Fruit fly (Drosophila melanogaster) whole organism, adult: ENCODE measurements around the gene dysc.

ENCODE experiments used
- CG11617 ChIP-seq: fragments of 200-800 bp; sonication (Bioruptor generic); optimal IDR thresholded peaks from 2 replicates; lab custom pipeline; 2017; ENCODE audit warnings: mild to moderate bottlenecking, missing biosample characterization, missing genetic modification reagents, missing genetic modification characterization
- CG12768 ChIP-seq: fragments of 200-800 bp; sonication (Bioruptor generic); optimal IDR thresholded peaks from 2 replicates; lab custom pipeline; 2017; ENCODE audit warnings: missing biosample characterization, missing genetic modification characterization, mild to moderate bottlenecking, moderate library complexity, missing genetic modification reagents
- CG14711 ChIP-seq: fragments of 200-800 bp; sonication (Bioruptor generic); optimal IDR thresholded peaks from 2 replicates; lab custom pipeline; 2018; ENCODE audit warnings: missing biosample characterization, mild to moderate bottlenecking, missing genetic modification characterization, moderate library complexity
- CG1620 ChIP-seq: fragments of 200-800 bp; sonication (Bioruptor generic); optimal IDR thresholded peaks from 2 replicates; lab custom pipeline; 2016; ENCODE audit warnings: missing biosample characterization, missing genetic modification characterization
- CG33017 ChIP-seq: fragments of 200-800 bp; sonication (Bioruptor generic); optimal IDR thresholded peaks from 2 replicates; lab custom pipeline; 2018; ENCODE audit warnings: missing biosample characterization, mild to moderate bottlenecking, missing genetic modification characterization, moderate library complexity
- CG5204 ChIP-seq: fragments of 200-800 bp; sonication (Bioruptor generic); optimal IDR thresholded peaks from 2 replicates; lab custom pipeline; 2016; ENCODE audit warnings: missing biosample characterization, missing genetic modification characterization
- CG7045 ChIP-seq: fragments of 200-800 bp; sonication (Bioruptor generic); optimal IDR thresholded peaks from 2 replicates; lab custom pipeline; 2017; ENCODE audit warnings: missing biosample characterization, mild to moderate bottlenecking, missing genetic modification characterization
- CG7101 ChIP-seq: fragments of 200-800 bp; sonication (Bioruptor generic); optimal IDR thresholded peaks from 2 replicates; lab custom pipeline; 2018; ENCODE audit warnings: missing biosample characterization, mild to moderate bottlenecking, missing genetic modification characterization, moderate library complexity
- Clk ChIP-seq: fragments of 200-800 bp; sonication (Bioruptor generic); optimal IDR thresholded peaks from 2 replicates; lab custom pipeline; 2017; ENCODE audit warnings: missing biosample characterization, missing genetic modification characterization
- Crg-1 ChIP-seq: fragments of 200-800 bp; sonication (Bioruptor generic); optimal IDR thresholded peaks from 2 replicates; lab custom pipeline; 2016; ENCODE audit warnings: missing biosample characterization, missing genetic modification characterization
- Hr96 ChIP-seq: fragments of 200-800 bp; sonication (Bioruptor generic); optimal IDR thresholded peaks from 2 replicates; lab custom pipeline; 2016; ENCODE audit warnings: missing biosample characterization, missing genetic modification characterization
- Mnt ChIP-seq: fragments of 200-800 bp; sonication (Bioruptor generic); optimal IDR thresholded peaks from 2 replicates; lab custom pipeline; 2016; ENCODE audit warnings: missing biosample characterization, mild to moderate bottlenecking, missing genetic modification characterization
- bab1 ChIP-seq: fragments of 200-800 bp; sonication (Bioruptor generic); optimal IDR thresholded peaks from 3 replicates; lab custom pipeline; 2019; ENCODE audit warnings: missing biosample characterization, mild to moderate bottlenecking, missing genetic modification characterization, moderate library complexity
- cic ChIP-seq: fragments of 200-800 bp; sonication (Bioruptor generic); optimal IDR thresholded peaks from 2 replicates; lab custom pipeline; 2017; ENCODE audit warnings: missing biosample characterization, mild to moderate bottlenecking, missing genetic modification characterization, moderate library complexity
- cnc ChIP-seq, 2 experiments: fragments of >200 bp; optimal IDR thresholded peaks; 2 replicates each; lab custom pipeline; 2017
- kay ChIP-seq: fragments of 200-800 bp; sonication (Bioruptor generic); peaks from one replicate; lab custom pipeline; 2016; ENCODE audit warnings: missing biosample characterization, missing genetic modification characterization, borderline replicate concordance
- ovo ChIP-seq: fragments of 200-800 bp; sonication (Bioruptor generic); optimal IDR thresholded peaks from 2 replicates; lab custom pipeline; 2016; ENCODE audit warnings: missing biosample characterization, missing genetic modification characterization
- pad ChIP-seq: fragments of 200-800 bp; sonication (Bioruptor generic); optimal IDR thresholded peaks from 3 replicates; lab custom pipeline; 2017; ENCODE audit warnings: missing biosample characterization, missing genetic modification characterization, mild to moderate bottlenecking, moderate library complexity, missing genetic modification reagents
- tj ChIP-seq: fragments of 200-800 bp; sonication (Bioruptor generic); optimal IDR thresholded peaks from 3 replicates; lab custom pipeline; 2017; ENCODE audit warnings: missing biosample characterization, mild to moderate bottlenecking, missing genetic modification characterization, moderate library complexity
- toe ChIP-seq: fragments of 200-800 bp; sonication (Bioruptor generic); optimal IDR thresholded peaks from 2 replicates; lab custom pipeline; 2016; ENCODE audit warnings: missing biosample characterization, missing genetic modification characterization

The dysc gene

DNA sequence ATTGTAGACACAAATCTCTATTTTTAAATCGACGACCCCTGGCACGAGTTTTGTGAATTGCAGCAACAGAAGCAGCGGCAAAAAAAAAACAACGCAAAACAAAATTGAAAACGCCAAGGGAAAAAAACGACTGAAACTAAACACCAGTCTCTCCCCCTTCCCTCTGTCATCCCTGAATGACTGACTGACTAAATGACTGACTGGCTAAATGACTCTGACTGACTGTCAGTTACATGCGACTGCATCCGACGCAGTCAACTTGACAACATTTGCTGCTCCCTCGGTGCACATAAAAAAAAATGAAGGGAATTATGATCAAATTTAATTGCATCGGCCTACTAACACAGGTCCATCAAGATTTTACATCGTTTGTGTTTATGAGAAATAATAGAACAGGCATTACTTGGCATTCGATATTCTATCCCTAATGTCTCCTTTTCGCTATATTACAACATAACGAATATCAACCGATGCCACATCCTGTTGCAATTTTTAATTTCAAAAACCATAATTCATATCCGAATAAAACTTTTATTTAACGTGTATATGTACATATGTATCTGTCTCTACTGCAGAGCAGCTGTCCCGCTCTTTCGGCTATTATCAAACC lies 14.7 kb upstream of the dysc start:
- TF ChIP-seq CG12768 (GFP tag; lab: Kevin White, UChicago): peak; percentile 8
- peak; percentile 24 for TF ChIP-seq CG33017 (tag; lab: Kevin White, UChicago)
- TF ChIP-seq CG11617 (GFP tag; lab: Kevin White, UChicago): peak; percentile 3
- no peak for TF ChIP-seq Clk (GFP tag; lab: Kevin White, UChicago)
- no peak for TF ChIP-seq toe
- TF ChIP-seq CG7101 (tag; lab: Kevin White, UChicago): peak; percentile 28
- no peak for TF ChIP-seq ovo (GFP tag; lab: Kevin White, UChicago)
- TF ChIP-seq CG5204 (GFP tag; lab: Kevin White, UChicago): peak; percentile 4
- peak; percentile 32 for TF ChIP-seq CG14711
- no peak for TF ChIP-seq pad (GFP tag; lab: Kevin White, UChicago)
- peak; percentile 38 for TF ChIP-seq CG7045 (GFP tag; lab: Kevin White, UChicago)
- TF ChIP-seq cnc (optimal IDR thresholded peaks at IDR 0.05; lab: Kevin White, UChicago): no peak
- no peak for TF ChIP-seq bab1 (GFP tag; lab: Kevin White, UChicago)

DNA sequence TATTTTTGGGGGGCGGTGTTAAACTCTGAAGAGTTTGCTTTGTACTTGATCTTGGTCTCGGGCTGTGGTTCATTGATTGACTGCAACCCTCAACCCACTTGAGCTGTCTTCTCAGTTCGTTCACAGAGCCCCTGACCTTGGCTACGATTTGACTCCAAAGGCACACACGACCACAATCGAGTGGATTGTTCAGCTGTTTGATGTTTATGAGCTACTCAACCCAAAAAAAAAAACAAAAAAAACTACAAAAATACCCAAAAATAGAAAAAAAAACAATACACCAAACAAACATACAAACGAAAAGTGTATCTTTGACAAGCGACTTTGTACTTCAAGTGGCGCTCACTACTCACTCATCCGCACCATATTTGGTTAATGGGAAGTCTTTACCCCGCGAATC lies 11.5 kb upstream of the dysc start:
- TF ChIP-seq CG7045 (GFP tag; lab: Kevin White, UChicago): no peak
- no peak for TF ChIP-seq CG7101 (tag; lab: Kevin White, UChicago)
- no peak for TF ChIP-seq cic (GFP tag; lab: Kevin White, UChicago)

DNA sequence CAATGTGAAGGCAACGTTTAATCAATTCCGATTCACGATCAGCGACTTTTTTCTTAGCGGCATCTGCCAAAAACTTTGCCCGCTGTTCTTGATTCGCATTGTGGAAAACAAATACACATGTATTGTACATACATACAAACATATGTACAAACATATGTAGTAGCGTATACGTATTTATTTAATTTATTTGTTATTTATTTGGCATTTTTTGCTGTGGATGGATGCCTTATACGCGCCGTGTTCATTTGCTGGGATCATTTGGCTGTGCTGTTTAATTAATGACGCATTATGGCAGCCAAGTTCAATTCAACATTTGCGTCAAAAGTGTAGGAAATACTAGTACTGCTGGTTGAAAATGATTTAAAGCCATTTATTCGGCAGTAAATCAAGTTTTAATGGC lies 9.7 kb upstream of the dysc start:
- TF ChIP-seq pad (GFP tag; lab: Kevin White, UChicago) (no peak), tj (no peak), CG12768 (GFP tag; lab: Kevin White, UChicago) (no peak), ovo (GFP tag; lab: Kevin White, UChicago) (no peak), toe (no peak), Clk (GFP tag; lab: Kevin White, UChicago) (no peak), cnc (optimal IDR thresholded peaks at IDR 0.05; lab: Kevin White, UChicago) (no peak), Hr96 (GFP tag; lab: Kevin White, UChicago) (no peak), bab1 (GFP tag; lab: Kevin White, UChicago) (no peak), CG7045 (GFP tag; lab: Kevin White, UChicago) (no peak), CG5204 (GFP tag; lab: Kevin White, UChicago) (no peak), Mnt (GFP tag; lab: Kevin White, UChicago) (no peak)

DNA sequence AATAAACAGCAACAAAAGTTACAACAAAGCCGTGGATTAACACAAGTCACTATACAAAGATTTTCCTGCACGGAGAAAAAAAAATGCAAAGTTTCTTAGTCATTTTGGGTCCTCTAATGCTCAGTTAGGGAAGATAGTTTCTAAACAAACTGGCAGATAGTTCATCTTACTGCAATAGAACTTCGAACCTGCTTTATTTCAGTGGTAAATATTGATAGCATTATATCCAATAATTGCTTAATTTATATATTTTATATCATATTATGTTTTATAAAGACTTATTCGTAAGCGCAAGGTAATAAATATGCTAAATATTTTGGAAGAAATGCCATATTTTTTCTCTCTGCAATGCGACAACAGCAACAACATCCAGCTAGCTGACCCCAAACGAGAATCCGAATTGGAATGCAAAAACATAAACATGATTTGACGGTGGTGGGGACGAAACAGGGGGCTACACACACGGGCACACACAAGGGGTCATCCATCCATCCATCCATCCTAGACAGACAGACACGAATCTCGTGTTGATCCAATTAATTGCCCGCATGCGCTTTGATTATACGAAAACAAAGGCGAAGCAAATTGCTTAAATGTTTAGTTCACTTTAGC lies 8.7 kb upstream of the dysc start:
- TF ChIP-seq kay: no peak
- TF ChIP-seq ovo (GFP tag; lab: Kevin White, UChicago): no peak
- no peak for TF ChIP-seq CG12768 (GFP tag; lab: Kevin White, UChicago)
- no peak for TF ChIP-seq pad (GFP tag; lab: Kevin White, UChicago)
- TF ChIP-seq toe: no peak
- no peak for TF ChIP-seq Hr96 (GFP tag; lab: Kevin White, UChicago)
- TF ChIP-seq Clk (GFP tag; lab: Kevin White, UChicago): no peak
- no peak for TF ChIP-seq cic (GFP tag; lab: Kevin White, UChicago)
- TF ChIP-seq CG14711: no peak
- no peak for TF ChIP-seq bab1 (GFP tag; lab: Kevin White, UChicago)
- no peak for TF ChIP-seq Crg-1 (GFP tag; lab: Kevin White, UChicago)
- no peak for TF ChIP-seq tj
- no peak for TF ChIP-seq CG11617 (GFP tag; lab: Kevin White, UChicago)
- TF ChIP-seq CG5204 (GFP tag; lab: Kevin White, UChicago): no peak
- no peak for TF ChIP-seq CG7101 (tag; lab: Kevin White, UChicago)
- TF ChIP-seq Mnt (GFP tag; lab: Kevin White, UChicago): no peak

DNA sequence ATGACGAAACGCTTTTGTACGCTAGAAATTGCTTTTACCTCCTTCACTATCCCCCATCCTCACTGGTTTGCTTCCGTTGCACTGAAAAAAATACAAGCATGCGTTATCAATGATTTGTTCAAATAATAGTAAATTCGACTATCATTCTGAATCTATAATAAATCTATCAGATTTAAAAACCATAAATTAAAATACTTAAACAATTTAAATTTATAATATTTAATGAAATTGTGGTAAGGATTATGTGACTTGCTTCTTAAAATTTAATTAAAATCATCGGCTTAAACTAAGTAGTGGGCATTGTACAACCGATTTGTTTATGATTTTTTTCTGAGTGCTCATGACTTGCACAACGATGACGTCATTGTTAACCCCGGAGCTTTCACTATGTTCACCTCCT lies 2.5 kb upstream of the dysc start:
- peak; percentile 58 for TF ChIP-seq CG33017 (tag; lab: Kevin White, UChicago)
- TF ChIP-seq ovo (GFP tag; lab: Kevin White, UChicago): no peak
- TF ChIP-seq Mnt (GFP tag; lab: Kevin White, UChicago): no peak
- no peak for TF ChIP-seq Hr96 (GFP tag; lab: Kevin White, UChicago)
- TF ChIP-seq Clk (GFP tag; lab: Kevin White, UChicago): peak; percentile 64
- TF ChIP-seq cic (GFP tag; lab: Kevin White, UChicago): no peak
- no peak for TF ChIP-seq tj
- peak; percentile 88 for TF ChIP-seq CG7045 (GFP tag; lab: Kevin White, UChicago)
- TF ChIP-seq Crg-1 (GFP tag; lab: Kevin White, UChicago): no peak
- TF ChIP-seq CG12768 (GFP tag; lab: Kevin White, UChicago): peak; percentile 64
- no peak for TF ChIP-seq toe
- no peak for TF ChIP-seq bab1 (GFP tag; lab: Kevin White, UChicago)
- no peak for TF ChIP-seq CG5204 (GFP tag; lab: Kevin White, UChicago)
- TF ChIP-seq pad (GFP tag; lab: Kevin White, UChicago): no peak
- TF ChIP-seq CG11617 (GFP tag; lab: Kevin White, UChicago): peak; percentile 17
- no peak for TF ChIP-seq CG1620 (GFP tag; lab: Kevin White, UChicago)
- TF ChIP-seq kay: no peak
- TF ChIP-seq cnc (optimal IDR thresholded peaks at IDR 0.05; lab: Kevin White, UChicago): no peak
- TF ChIP-seq CG14711: peak; percentile 56

DNA sequence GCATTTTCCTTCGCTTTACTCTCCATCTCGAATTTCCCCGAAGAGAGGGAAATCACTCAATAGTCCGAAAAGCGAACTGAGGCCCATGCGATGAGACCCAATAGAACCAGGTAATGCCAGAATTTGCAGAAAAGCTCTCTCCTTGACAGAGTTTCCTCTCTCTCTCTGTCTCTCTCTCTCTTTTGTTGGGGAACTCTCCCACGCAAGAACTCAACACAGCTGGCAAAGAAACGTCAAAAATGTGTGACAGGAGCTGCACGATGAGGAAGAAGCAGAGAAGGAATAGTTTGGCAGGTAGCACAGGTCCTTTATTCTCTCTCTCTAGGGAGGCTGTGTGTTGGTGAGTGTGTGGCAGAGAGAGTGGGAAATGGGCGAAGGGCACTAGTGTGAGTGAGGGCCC lies 1.4 kb upstream of the dysc start:
- TF ChIP-seq tj: no peak
- TF ChIP-seq CG7045 (GFP tag; lab: Kevin White, UChicago): no peak
- TF ChIP-seq CG7101 (tag; lab: Kevin White, UChicago): no peak
- TF ChIP-seq CG5204 (GFP tag; lab: Kevin White, UChicago): no peak
- no peak for TF ChIP-seq bab1 (GFP tag; lab: Kevin White, UChicago)
- TF ChIP-seq cic (GFP tag; lab: Kevin White, UChicago): no peak
- no peak for TF ChIP-seq CG12768 (GFP tag; lab: Kevin White, UChicago)
- TF ChIP-seq Hr96 (GFP tag; lab: Kevin White, UChicago): no peak
- TF ChIP-seq CG11617 (GFP tag; lab: Kevin White, UChicago): no peak
- TF ChIP-seq CG14711: no peak
- no peak for TF ChIP-seq CG33017 (tag; lab: Kevin White, UChicago)
- TF ChIP-seq cnc (optimal IDR thresholded peaks at IDR 0.05; lab: Kevin White, UChicago): no peak
- TF ChIP-seq toe: no peak
